Worm (Caenorhabditis elegans) whole organism, early embryonic: ENCODE results near the gene Y32B12B.2.

Source experiments
- B0310.2 ChIP-seq: sonication (generic microtip); optimal IDR thresholded peaks from 2 replicates; lab custom pipeline; 2016; ENCODE audit warnings: mild to moderate bottlenecking, missing genetic modification characterization, missing compliant biosample characterization
- aly-1 ChIP-seq: sonication (generic microtip); optimal IDR thresholded peaks from 2 replicates; lab custom pipeline; 2016; ENCODE audit warnings: missing genetic modification characterization, missing compliant biosample characterization
- ama-1 ChIP-seq: fragments of 150-350 bp; optimal IDR thresholded peaks from 2 replicates; lab custom pipeline; 2014
- ets-7 ChIP-seq: sonication (generic microtip); optimal IDR thresholded peaks from 2 replicates; lab custom pipeline; 2016; ENCODE audit warnings: missing genotype, missing genetic modification characterization, missing compliant biosample characterization
- pes-1 ChIP-seq: fragments of 200-800 bp; sonication (Bioruptor generic); IDR thresholded peaks from 2 replicates; pipeline ENCODE4 v1.3.6; 2022; ENCODE audit warnings: missing genetic modification reagents, missing genetic modification characterization, missing compliant biosample characterization
- scrt-1 ChIP-seq: fragments of 200-800 bp; sonication (Bioruptor generic); IDR thresholded peaks from 2 replicates; pipeline ENCODE4 v1.3.6; 2022; ENCODE audit warnings: missing genetic modification characterization, missing compliant biosample characterization
- tbx-11 ChIP-seq: fragments of 200-800 bp; sonication (Bioruptor generic); IDR thresholded peaks from 2 replicates; pipeline ENCODE4 v1.3.6; 2022; ENCODE audit warnings: missing genetic modification characterization, missing compliant biosample characterization
- tbx-37 ChIP-seq: fragments of 200-800 bp; sonication (Bioruptor generic); conservative IDR thresholded peaks from 2 replicates; pipeline ENCODE4 v1.3.6; 2022; ENCODE audit warnings: missing genetic modification reagents, missing genetic modification characterization, missing compliant biosample characterization
- tra-4 ChIP-seq: sonication (generic microtip); optimal IDR thresholded peaks from 2 replicates; lab custom pipeline; 2017; ENCODE audit warnings: missing genetic modification characterization, missing compliant biosample characterization

ce11 chrV:16589488-16589887, 51.3 kb downstream of the Y32B12B.2 start:
- no peak for TF ChIP-seq tbx-37 (GFP tag; lab: Robert Waterston, UW)
- no peak for TF ChIP-seq scrt-1 (GFP tag; lab: Robert Waterston, UW)
- no peak for TF ChIP-seq pes-1
- no peak for TF ChIP-seq aly-1 (tag; lab: Kevin White, UChicago)
- TF ChIP-seq tbx-11: no peak
- TF ChIP-seq B0310.2 (tag; lab: Kevin White, UChicago): no peak
- no peak for TF ChIP-seq ama-1
- TF ChIP-seq ets-7: no peak
- TF ChIP-seq tra-4 (tag; lab: Kevin White, UChicago): no peak
